Fruit fly (Drosophila melanogaster): Measurements from ENCODE around the gene Boh2.

DNA sequence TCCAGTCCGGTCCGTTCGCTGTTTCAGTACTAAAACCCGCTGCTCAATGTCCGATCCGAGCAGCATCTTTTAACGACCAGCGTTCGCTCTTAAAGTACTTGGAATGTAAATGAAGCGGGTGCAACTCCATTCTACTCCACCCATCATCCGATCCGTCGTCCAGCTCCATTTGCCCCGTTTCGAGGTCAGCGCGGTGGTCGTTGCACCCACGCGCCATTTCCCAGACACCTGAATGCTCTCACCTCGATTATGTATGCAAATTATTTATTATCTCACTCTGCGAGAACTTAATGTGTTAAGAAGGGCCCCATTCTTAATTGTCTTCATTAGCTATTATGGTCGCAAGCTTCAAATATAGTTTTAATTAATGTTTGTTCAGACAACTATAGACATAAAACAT is 498 bp upstream of the Boh2 start:
- TF ChIP-seq CG17806 (tag; optimal IDR thresholded peaks at IDR 0.05) (no peak), CG15710 (tag; optimal IDR thresholded peaks at IDR 0.05) (no peak), EcR (GFP tag; optimal IDR thresholded peaks at IDR 0.05) (peak; percentile 95)

Measured in whole organism, pupa.